Fruit fly (Drosophila melanogaster): Measurements from ENCODE around the gene Rap1.

The Rap1 gene

dm6 chr3L:1868841-1869240 is 6.8 kb upstream of the Rap1 start (continued):
- peak; percentile 63 for TF ChIP-seq CG7357 (GFP tag; IDR thresholded peaks at IDR 0.05)
- no peak for TF ChIP-seq Lim3 (GFP tag; IDR thresholded peaks at IDR 0.05)
- no peak for TF ChIP-seq pho (GFP tag; optimal IDR thresholded peaks at IDR 0.05)
- TF ChIP-seq Fer3 (tag; optimal IDR thresholded peaks at IDR 0.05), result peak; percentile 69
- TF ChIP-seq CG33557 (GFP tag; optimal IDR thresholded peaks at IDR 0.05), result no peak
- peak; percentile 31 for TF ChIP-seq exex (tag; optimal IDR thresholded peaks at IDR 0.05)
- TF ChIP-seq CG42726 (GFP tag; IDR thresholded peaks at IDR 0.05; ENCODE audit: partially characterized antibody), result no peak
- TF ChIP-seq CG17829 (tag; optimal IDR thresholded peaks at IDR 0.05), result peak; percentile 18
- TF ChIP-seq sim (GFP tag; IDR thresholded peaks at IDR 0.05), result 0 out of 2 replicates have a peak, but pooled peaks have one; percentile 20
- TF ChIP-seq BEAF-32 (GFP tag; optimal IDR thresholded peaks at IDR 0.05), result no peak
- no peak for TF ChIP-seq CG10274 (GFP tag; optimal IDR thresholded peaks at IDR 0.05)
- no peak for TF ChIP-seq nau (GFP tag; optimal IDR thresholded peaks at IDR 0.05)
- TF ChIP-seq ase (GFP tag; IDR thresholded peaks at IDR 0.05), result 0 out of 3 replicates have a peak, but pooled peaks have one; percentile 17
- no peak for TF ChIP-seq prd (optimal IDR thresholded peaks at IDR 0.05)
- peak; percentile 56; the same call in 1 of the 3 replicates for TF ChIP-seq prd (GFP tag; IDR thresholded peaks at IDR 0.05)
- TF ChIP-seq pan (optimal IDR thresholded peaks at IDR 0.05), result no peak
- TF ChIP-seq pan (GFP tag; optimal IDR thresholded peaks at IDR 0.05 in 1 of 2, IDR thresholded peaks at IDR 0.05 in 1 of 2), result peak in 1 of 2 experiments; percentile 61
- TF ChIP-seq CG14667 (GFP tag; IDR thresholded peaks at IDR 0.05), result peak; percentile 26; the same call in 1 of the 2 replicates
- peak; percentile 37 for TF ChIP-seq lbe (GFP tag; optimal IDR thresholded peaks at IDR 0.05)
- no peak for TF ChIP-seq Mes4 (GFP tag; optimal IDR thresholded peaks at IDR 0.05)
- no peak for TF ChIP-seq Hmx (GFP tag; optimal IDR thresholded peaks at IDR 0.05)
- TF ChIP-seq trem (tag; optimal IDR thresholded peaks at IDR 0.05), result peak; percentile 1
- TF ChIP-seq CG4424 (GFP tag; optimal IDR thresholded peaks at IDR 0.05), result peak; percentile 57
- TF ChIP-seq sob (GFP tag; IDR thresholded peaks at IDR 0.05), result peak; percentile 74
- peak; percentile 45 for TF ChIP-seq HHEX (GFP tag; optimal IDR thresholded peaks at IDR 0.05)
- TF ChIP-seq Hsf (GFP tag; optimal IDR thresholded peaks at IDR 0.05), result no peak
- TF ChIP-seq CG17802 (tag; optimal IDR thresholded peaks at IDR 0.05), result peak; percentile 8
- 0 out of 2 replicates have a peak, but pooled peaks have one; percentile 36 for TF ChIP-seq CG14441 (GFP tag; IDR thresholded peaks at IDR 0.05)
- peak; percentile 10 for TF ChIP-seq Fer1 (GFP tag; optimal IDR thresholded peaks at IDR 0.05)
- TF ChIP-seq tll (GFP tag; optimal IDR thresholded peaks at IDR 0.05), result no peak
- peak; percentile 23 for TF ChIP-seq bcd (GFP tag; optimal IDR thresholded peaks at IDR 0.05)
- TF ChIP-seq az2 (GFP tag; optimal IDR thresholded peaks at IDR 0.05), result no peak
- no peak for TF ChIP-seq sens (GFP tag)
- no peak; the same call in 1 of the 3 replicates for TF ChIP-seq CG17361 (GFP tag; IDR thresholded peaks at IDR 0.05)
- peak; percentile 47 for TF ChIP-seq Ptx1 (GFP tag; IDR thresholded peaks at IDR 0.05)
- TF ChIP-seq B-H1 (GFP tag; IDR thresholded peaks at IDR 0.05), result no peak
- TF ChIP-seq E2f1 (GFP tag; IDR thresholded peaks at IDR 0.05), result peak; percentile 54; the same call in 1 of the 2 replicates
- TF ChIP-seq cwo (GFP tag; optimal IDR thresholded peaks at IDR 0.05), result peak; percentile 2
- TF ChIP-seq cad (GFP tag; optimal IDR thresholded peaks at IDR 0.05), result no peak
- TF ChIP-seq hkb (optimal IDR thresholded peaks at IDR 0.05), result no peak
- TF ChIP-seq hkb (GFP tag; IDR thresholded peaks at IDR 0.05), result peak; percentile 47
- TF ChIP-seq CG10979 (tag; optimal IDR thresholded peaks at IDR 0.05), result peak; percentile 13
- TF ChIP-seq Side (GFP tag; optimal IDR thresholded peaks at IDR 0.05), result no peak
- TF ChIP-seq al (GFP tag; IDR thresholded peaks at IDR 0.05), result peak; percentile 41; the same call in 1 of the 2 replicates
- no peak for TF ChIP-seq wor (GFP tag; IDR thresholded peaks at IDR 0.05)
- TF ChIP-seq CG7372 (GFP tag; IDR thresholded peaks at IDR 0.05), result 0 out of 2 replicates have a peak, but pooled peaks have one; percentile 39
- no peak for TF ChIP-seq otp (GFP tag; IDR thresholded peaks at IDR 0.05)
- no peak for TF ChIP-seq Tbp (GFP tag; optimal IDR thresholded peaks at IDR 0.05)
- no peak for TF ChIP-seq CG10147 (GFP tag; optimal IDR thresholded peaks at IDR 0.05)
- TF ChIP-seq CG17186 (GFP tag; optimal IDR thresholded peaks at IDR 0.05), result no peak
- TF ChIP-seq ro (GFP tag; IDR thresholded peaks at IDR 0.05), result no peak
- peak; percentile 40; the same call in 1 of the 2 replicates for TF ChIP-seq CG14014 (GFP tag; IDR thresholded peaks at IDR 0.05)

Data from whole organism, embryonic.